Fruit fly (Drosophila melanogaster) whole organism, embryonic: ENCODE results near the gene Ppm1.

ENCODE experiments used
- Aef1 ChIP-seq: fragments of 200-800 bp; sonication (Bioruptor generic); IDR thresholded peaks from 3 replicates; pipeline ENCODE4 v1.3.6; 2022; ENCODE audit warnings: missing biosample characterization, missing genetic modification characterization
- Atf6 ChIP-seq: fragments of 200-800 bp; sonication (Bioruptor generic); IDR thresholded peaks from 2 replicates; pipeline ENCODE4 v1.3.6; 2022; ENCODE audit warnings: missing biosample characterization, missing genetic modification characterization
- Awh ChIP-seq: fragments of 200-800 bp; sonication (Bioruptor generic); IDR thresholded peaks from 2 replicates; pipeline ENCODE4, ENCODE4 v1.3.6; 2022; ENCODE audit warnings: missing biosample characterization, missing genetic modification characterization
- BtbVII ChIP-seq: fragments of 200-800 bp; sonication (Bioruptor generic); optimal IDR thresholded peaks from 3 replicates; lab custom pipeline; 2017; ENCODE audit warnings: missing biosample characterization, mild to moderate bottlenecking, missing genetic modification characterization
- CG10366 ChIP-seq: fragments of 200-800 bp; sonication (Bioruptor generic); IDR thresholded peaks from 2 replicates; pipeline ENCODE4 v1.3.6; 2022; ENCODE audit warnings: missing biosample characterization, missing genetic modification characterization
- CG10431 ChIP-seq: fragments of 200-800 bp; sonication (Bioruptor generic); optimal IDR thresholded peaks from 3 replicates; lab custom pipeline; 2018; ENCODE audit warnings: missing biosample characterization, mild to moderate bottlenecking, missing genetic modification characterization
- CG10462 ChIP-seq: fragments of 200-800 bp; sonication (Bioruptor generic); optimal IDR thresholded peaks from 2 replicates; lab custom pipeline; 2016; ENCODE audit warnings: missing biosample characterization, missing genetic modification characterization
- CG10959 ChIP-seq: fragments of 200-800 bp; sonication (Bioruptor generic); IDR thresholded peaks from 2 replicates; pipeline ENCODE4 v1.3.6; 2022; ENCODE audit warnings: missing biosample characterization, missing genetic modification characterization
- CG12071 ChIP-seq: fragments of 200-800 bp; sonication (Bioruptor generic); optimal IDR thresholded peaks from 3 replicates; lab custom pipeline; 2018; ENCODE audit warnings: missing biosample characterization, mild to moderate bottlenecking, missing genetic modification characterization
- CG12942 ChIP-seq: fragments of 200-800 bp; sonication (Bioruptor generic); optimal IDR thresholded peaks from 3 replicates; lab custom pipeline; 2016; ENCODE audit warnings: missing biosample characterization, missing genetic modification characterization
- CG13624 ChIP-seq: fragments of 200-800 bp; sonication (Bioruptor generic); optimal IDR thresholded peaks from 2 replicates; lab custom pipeline; 2016; ENCODE audit warnings: missing biosample characterization, missing genetic modification characterization
- CG15514 ChIP-seq: fragments of 200-800 bp; sonication (Bioruptor generic); optimal IDR thresholded peaks from 3 replicates; lab custom pipeline; 2017; ENCODE audit warnings: missing biosample characterization, missing genetic modification characterization, mild to moderate bottlenecking, moderate library complexity, missing genetic modification reagents
- CG15601 ChIP-seq: fragments of 200-800 bp; sonication (Bioruptor generic); optimal IDR thresholded peaks from 3 replicates; lab custom pipeline; 2019; ENCODE audit warnings: missing biosample characterization, mild to moderate bottlenecking, missing genetic modification characterization, moderate library complexity
- CG17361 ChIP-seq: fragments of 200-800 bp; sonication (Bioruptor generic); IDR thresholded peaks from 3 replicates; pipeline ENCODE4 v1.3.6; 2022; ENCODE audit warnings: missing biosample characterization, missing genetic modification characterization
- CG18262 ChIP-seq: fragments of 200-800 bp; optimal IDR thresholded peaks from 3 replicates; lab custom pipeline; 2019; ENCODE audit warnings: missing biosample characterization, mild to moderate bottlenecking, missing genetic modification characterization, moderate library complexity
- CG2120 ChIP-seq: fragments of 200-800 bp; sonication (Bioruptor generic); optimal IDR thresholded peaks from 3 replicates; lab custom pipeline; 2016; ENCODE audit warnings: missing biosample characterization, missing genetic modification characterization
- CG2129 ChIP-seq: fragments of 200-800 bp; sonication (Bioruptor generic); IDR thresholded peaks from 2 replicates; pipeline ENCODE4 v1.3.6; 2022; ENCODE audit warnings: missing biosample characterization, missing genetic modification characterization; ENCODE audit not compliant: partially characterized antibody
- CG31388 ChIP-seq: fragments of 200-800 bp; sonication (Bioruptor generic); optimal IDR thresholded peaks from 2 replicates; lab custom pipeline; 2016; ENCODE audit warnings: missing biosample characterization, missing genetic modification characterization
- CG32532 ChIP-seq: fragments of 200-800 bp; sonication (Bioruptor generic); IDR thresholded peaks from 2 replicates; pipeline ENCODE4 v1.3.6; 2022; ENCODE audit warnings: missing biosample characterization, missing genetic modification characterization
- CG3726 ChIP-seq: fragments of 200-800 bp; sonication (Bioruptor generic); IDR thresholded peaks from 3 replicates; pipeline ENCODE4, ENCODE4 v1.3.6; 2022; ENCODE audit warnings: missing biosample characterization, missing genetic modification characterization
- CG3995 ChIP-seq: fragments of 200-800 bp; sonication (Bioruptor generic); optimal IDR thresholded peaks from 3 replicates; lab custom pipeline; 2016; ENCODE audit warnings: missing biosample characterization, missing genetic modification characterization
- CG4707 ChIP-seq: fragments of 200-800 bp; sonication (Bioruptor generic); optimal IDR thresholded peaks from 2 replicates; lab custom pipeline; 2018; ENCODE audit warnings: missing biosample characterization, mild to moderate bottlenecking, missing genetic modification characterization, moderate library complexity
- CG7357 ChIP-seq: fragments of 200-800 bp; sonication (Bioruptor generic); IDR thresholded peaks from 3 replicates; pipeline ENCODE4 v1.3.6; 2022; ENCODE audit warnings: missing biosample characterization, missing genetic modification characterization
- CG9797 ChIP-seq: fragments of 200-800 bp; sonication (Bioruptor generic); optimal IDR thresholded peaks from 3 replicates; lab custom pipeline; 2018; ENCODE audit warnings: missing biosample characterization, mild to moderate bottlenecking, missing genetic modification characterization
- CrebB ChIP-seq: fragments of 200-800 bp; sonication (Bioruptor generic); optimal IDR thresholded peaks from 3 replicates; lab custom pipeline; 2018; ENCODE audit warnings: missing biosample characterization, mild to moderate bottlenecking, missing genetic modification characterization
- Dip2 ChIP-seq: fragments of 200-800 bp; sonication (Bioruptor generic); IDR thresholded peaks from 2 replicates; pipeline ENCODE4 v1.3.6; 2022; ENCODE audit warnings: missing biosample characterization, missing genetic modification characterization
- HLH3B ChIP-seq: fragments of 200-800 bp; sonication (Bioruptor generic); IDR thresholded peaks from 2 replicates; pipeline ENCODE4 v1.3.6; 2022; ENCODE audit warnings: missing biosample characterization, missing genetic modification characterization
- HLHmδ ChIP-seq: fragments of 200-800 bp; sonication (Bioruptor generic); optimal IDR thresholded peaks from 2 replicates; lab custom pipeline; 2018; ENCODE audit warnings: missing biosample characterization, mild to moderate bottlenecking, missing genetic modification characterization, moderate library complexity
- Hr78 ChIP-seq, 2 experiments: fragments of 200-800 bp in 1 of 2; fragments of >200 bp in 1 of 2; sonication (Bioruptor generic) in 1 of 2; optimal IDR thresholded peaks; 2 replicates each; lab custom pipeline; 2017 to 2019; ENCODE audit warnings: missing biosample characterization in 2 of 2, missing genetic modification characterization in 2 of 2, mild to moderate bottlenecking in 1 of 2, moderate library complexity in 1 of 2
- Lhr ChIP-seq: fragments of 200-800 bp; sonication (Bioruptor generic); optimal IDR thresholded peaks from 3 replicates; lab custom pipeline; 2017; ENCODE audit warnings: mild to moderate bottlenecking, missing biosample characterization, missing genetic modification reagents, missing genetic modification characterization
- Lim3 ChIP-seq: fragments of 200-800 bp; sonication (Bioruptor generic); IDR thresholded peaks from 2 replicates; pipeline ENCODE4 v1.3.6; 2022; ENCODE audit warnings: missing biosample characterization, missing genetic modification characterization
- MBD-R2 ChIP-seq: fragments of 200-800 bp; sonication (Bioruptor generic); IDR thresholded peaks from 2 replicates; pipeline ENCODE4 v1.3.6; 2022; ENCODE audit warnings: missing biosample characterization, missing genetic modification characterization
- Meics ChIP-seq: fragments of 200-800 bp; sonication (Bioruptor generic); optimal IDR thresholded peaks from 2 replicates; lab custom pipeline; 2017; ENCODE audit warnings: missing biosample characterization, mild to moderate bottlenecking, missing genetic modification characterization
- Poxn ChIP-seq: fragments of 200-800 bp; sonication (Bioruptor generic); IDR thresholded peaks from 2 replicates; pipeline ENCODE4 v1.3.6; 2022; ENCODE audit warnings: missing biosample characterization, missing genetic modification characterization
- Usf ChIP-seq: fragments of 200-800 bp; sonication (Bioruptor generic); optimal IDR thresholded peaks from 2 replicates; lab custom pipeline; 2017; ENCODE audit warnings: missing genotype, missing biosample characterization, missing genetic modification characterization
- aop ChIP-seq: fragments of 200-800 bp; sonication (Bioruptor generic); IDR thresholded peaks from 2 replicates; pipeline ENCODE4 v1.3.6; 2022; ENCODE audit warnings: missing biosample characterization, missing genetic modification characterization
- ase ChIP-seq: fragments of 200-800 bp; sonication (Bioruptor generic); IDR thresholded peaks from 3 replicates; pipeline ENCODE4 v1.3.6; 2022; ENCODE audit warnings: missing biosample characterization, missing genetic modification characterization
- ato ChIP-seq: fragments of 200-800 bp; sonication (Bioruptor generic); IDR thresholded peaks from 2 replicates; pipeline ENCODE4 v1.3.6; 2022; ENCODE audit warnings: missing biosample characterization, missing genetic modification characterization; ENCODE audit not compliant: partially characterized antibody
- bab2 ChIP-seq: fragments of 200-800 bp; sonication (Bioruptor generic); optimal IDR thresholded peaks from 2 replicates; lab custom pipeline; 2016; ENCODE audit warnings: missing biosample characterization, missing genetic modification characterization
- bcd ChIP-seq: fragments of 200-800 bp; sonication (Bioruptor generic); optimal IDR thresholded peaks from 2 replicates; lab custom pipeline; 2017; ENCODE audit warnings: missing biosample characterization, mild to moderate bottlenecking, missing genetic modification characterization
- chinmo ChIP-seq: fragments of 200-800 bp; sonication (Bioruptor generic); IDR thresholded peaks from 4 replicates; pipeline ENCODE4 v1.3.6; 2022; ENCODE audit warnings: missing biosample characterization, missing genetic modification characterization; ENCODE audit not compliant: partially characterized antibody
- crc ChIP-seq: fragments of 200-800 bp; sonication (Bioruptor generic); optimal IDR thresholded peaks from 2 replicates; lab custom pipeline; 2016; ENCODE audit warnings: missing biosample characterization, missing genetic modification characterization
- crol ChIP-seq: fragments of 200-800 bp; sonication (Bioruptor generic); IDR thresholded peaks from 2 replicates; pipeline ENCODE4 v1.3.6; 2022; ENCODE audit warnings: missing biosample characterization, missing genetic modification characterization
- dysf ChIP-seq: fragments of 200-800 bp; sonication (Bioruptor generic); IDR thresholded peaks from 3 replicates; pipeline ENCODE4 v1.3.6; 2022; ENCODE audit warnings: missing biosample characterization, missing genetic modification characterization
- gfzf ChIP-seq: fragments of 200-800 bp; sonication (Bioruptor generic); optimal IDR thresholded peaks from 2 replicates; lab custom pipeline; 2016; ENCODE audit warnings: missing biosample characterization, mild to moderate bottlenecking, missing genetic modification characterization, moderate library complexity
- her ChIP-seq: fragments of 200-800 bp; sonication (Bioruptor generic); optimal IDR thresholded peaks from 2 replicates; lab custom pipeline; 2016; ENCODE audit warnings: missing biosample characterization, missing genetic modification characterization
- kni ChIP-seq: fragments of 200-800 bp; sonication (Bioruptor generic); optimal IDR thresholded peaks from 3 replicates; lab custom pipeline; 2017; ENCODE audit warnings: mild to moderate bottlenecking, missing biosample characterization, missing genetic modification reagents, missing genetic modification characterization
- otp ChIP-seq: fragments of 200-800 bp; sonication (Bioruptor generic); IDR thresholded peaks from 3 replicates; pipeline ENCODE4, ENCODE4 v1.3.6; 2022; ENCODE audit warnings: missing biosample characterization, missing genetic modification characterization
- ro ChIP-seq: fragments of 200-800 bp; sonication (Bioruptor generic); IDR thresholded peaks from 2 replicates; pipeline ENCODE4 v1.3.6; 2022; ENCODE audit warnings: missing biosample characterization, missing genetic modification characterization
- tna ChIP-seq: fragments of 200-800 bp; sonication (Bioruptor generic); IDR thresholded peaks from 2 replicates; pipeline ENCODE4 v1.3.6; 2022; ENCODE audit warnings: missing biosample characterization, missing genetic modification characterization; ENCODE audit not compliant: partially characterized antibody

The Ppm1 gene

DNA sequence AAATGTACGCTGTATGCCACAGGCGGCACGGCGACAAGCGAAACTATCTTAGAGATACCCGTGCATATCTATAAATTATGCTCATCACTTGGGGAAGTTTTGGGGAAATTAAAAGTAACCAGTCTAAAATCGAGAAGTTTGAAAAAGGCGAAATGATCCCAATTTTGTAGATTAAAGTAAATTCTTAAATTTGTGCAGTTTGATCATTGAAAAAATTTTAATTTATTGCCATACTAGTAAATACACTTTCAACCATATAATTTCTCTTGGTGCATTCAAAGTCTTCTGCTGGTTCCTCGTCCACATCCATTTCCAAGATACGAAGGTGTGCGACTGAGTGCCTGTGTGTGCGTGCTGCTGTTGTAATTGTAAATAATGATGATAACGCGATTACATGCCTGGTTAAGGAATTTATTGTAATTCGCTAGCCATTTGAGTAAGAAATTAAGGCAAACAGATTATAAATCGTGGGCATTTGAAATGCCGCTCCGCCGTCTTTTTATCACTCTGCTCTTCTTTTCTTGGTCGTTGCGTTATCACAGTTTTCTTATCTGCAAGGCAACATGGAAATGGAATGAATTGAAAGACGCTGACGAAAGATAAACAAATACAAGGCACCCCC lies 34.4 kb downstream of the Ppm1 start (continued):
- TF ChIP-seq tna (GFP tag; lab: Robert Waterston, UW) (no peak), Lhr (GFP tag; lab: Kevin White, UChicago) (peak; percentile 64), kni (GFP tag; lab: Kevin White, UChicago) (no peak), chinmo (GFP tag; lab: Robert Waterston, UW) (0 out of 4 replicates have a peak, but pooled peaks have one; percentile 10), Usf (GFP tag; lab: Kevin White, UChicago) (peak; percentile 13), ro (GFP tag; lab: Robert Waterston, UW) (peak; percentile 73), CG32532 (GFP tag; lab: Robert Waterston, UW) (peak; percentile 73; the same call in 1 of the 2 replicates), Awh (GFP tag; lab: Robert Waterston, UW) (peak; percentile 89), dysf (GFP tag; lab: Robert Waterston, UW) (peak; percentile 91), CG18262 (tag; lab: Kevin White, UChicago) (peak; percentile 90), CG10959 (peak; percentile 77), ase (GFP tag; lab: Robert Waterston, UW) (peak; percentile 94), CG15514 (GFP tag; lab: Kevin White, UChicago) (peak; percentile 50), crol (GFP tag; lab: Robert Waterston, UW) (peak; percentile 38; the same call in 1 of the 2 replicates), CG17361 (peak; percentile 91), CG12942 (GFP tag; lab: Kevin White, UChicago) (peak; percentile 79), CG31388 (GFP tag; lab: Kevin White, UChicago) (peak; percentile 59), otp (peak; percentile 85), gfzf (peak; percentile 2), Poxn (GFP tag; lab: Robert Waterston, UW) (no peak), MBD-R2 (GFP tag; lab: Robert Waterston, UW) (peak; percentile 26; the same call in 1 of the 2 replicates), CG10431 (GFP tag; lab: Kevin White, UChicago) (no peak), CG10462 (GFP tag; lab: Kevin White, UChicago) (peak; percentile 77), Atf6 (GFP tag; lab: Robert Waterston, UW) (peak; percentile 86), CG12071 (GFP tag; lab: Kevin White, UChicago) (peak; percentile 39), CG3726 (GFP tag; lab: Robert Waterston, UW) (peak; percentile 85), her (GFP tag; lab: Kevin White, UChicago) (peak; percentile 72), Hr78 (GFP tag; optimal IDR thresholded peaks at IDR 0.05; lab: Kevin White, UChicago) (peak in 1 of 2 experiments; percentile 31), CG7357 (GFP tag; lab: Robert Waterston, UW) (peak; percentile 72), CG15601 (tag; lab: Kevin White, UChicago) (peak; percentile 86), crc (GFP tag; lab: Kevin White, UChicago) (peak; percentile 69), CG2120 (GFP tag; lab: Kevin White, UChicago) (peak; percentile 69), Dip2 (GFP tag; lab: Robert Waterston, UW) (no peak), CG4707 (GFP tag; lab: Kevin White, UChicago) (peak; percentile 45), CG13624 (peak; percentile 69), CG2129 (GFP tag; lab: Robert Waterston, UW) (no peak), aop (GFP tag; lab: Robert Waterston, UW) (peak; percentile 73), Aef1 (GFP tag; lab: Robert Waterston, UW) (peak; percentile 87), CG3995 (peak; percentile 26), CG10366 (GFP tag; lab: Robert Waterston, UW) (peak; percentile 90), Lim3 (peak; percentile 74), CrebB (tag; lab: Kevin White, UChicago) (peak; percentile 72), HLH3B (GFP tag; lab: Robert Waterston, UW) (peak; percentile 93), HLHmδ (GFP tag; lab: Kevin White, UChicago) (no peak), bcd (peak; percentile 81), CG9797 (no peak), Meics (peak; percentile 80), BtbVII (GFP tag; lab: Kevin White, UChicago) (peak; percentile 72), bab2 (GFP tag; lab: Kevin White, UChicago) (peak; percentile 82), ato (GFP tag; lab: Robert Waterston, UW) (no peak)
